Fruit fly (Drosophila melanogaster) whole organism, pupa: Measurements from ENCODE around the gene CG9331.

Source experiments
- CG10348 ChIP-seq: fragments of 200-800 bp; sonication (Bioruptor generic); IDR thresholded peaks from 2 replicates; pipeline ENCODE4 v1.3.6; 2022; ENCODE audit warnings: missing biosample characterization, missing genetic modification characterization
- CG12605 ChIP-seq: fragments of 200-800 bp; sonication (Bioruptor generic); IDR thresholded peaks from 2 replicates; pipeline ENCODE4 v1.3.6; 2022; ENCODE audit warnings: missing biosample characterization, missing genetic modification characterization
- CG13204 ChIP-seq: fragments of 200-800 bp; sonication (Bioruptor generic); optimal IDR thresholded peaks from 2 replicates; lab custom pipeline; 2018; ENCODE audit warnings: missing biosample characterization, mild to moderate bottlenecking, missing genetic modification characterization, moderate library complexity
- CG14655 ChIP-seq: fragments of 200-800 bp; sonication (Bioruptor generic); optimal IDR thresholded peaks from 3 replicates; lab custom pipeline; 2017; ENCODE audit warnings: mild to moderate bottlenecking, missing biosample characterization, missing genetic modification reagents, missing genetic modification characterization
- CG15710 ChIP-seq: fragments of 200-800 bp; sonication (Bioruptor generic); optimal IDR thresholded peaks from 2 replicates; lab custom pipeline; 2018; ENCODE audit warnings: missing biosample characterization, mild to moderate bottlenecking, missing genetic modification characterization, moderate library complexity
- CG17806 ChIP-seq: fragments of 200-800 bp; sonication (Bioruptor generic); optimal IDR thresholded peaks from 2 replicates; lab custom pipeline; 2018; ENCODE audit warnings: missing biosample characterization, mild to moderate bottlenecking, missing genetic modification characterization, moderate library complexity
- CG32121 ChIP-seq: fragments of 200-800 bp; sonication (Bioruptor generic); IDR thresholded peaks from 2 replicates; pipeline ENCODE4 v1.3.6; 2022; ENCODE audit warnings: missing biosample characterization, missing genetic modification characterization
- CG34367 ChIP-seq: fragments of 200-800 bp; sonication (Bioruptor generic); optimal IDR thresholded peaks from 2 replicates; lab custom pipeline; 2018; ENCODE audit warnings: missing biosample characterization, mild to moderate bottlenecking, missing genetic modification characterization
- CG4496 ChIP-seq: fragments of 200-800 bp; sonication (Bioruptor generic); IDR thresholded peaks from 3 replicates; pipeline ENCODE4 v1.3.6; 2022; ENCODE audit warnings: missing biosample characterization, missing genetic modification characterization
- CG8159 ChIP-seq: fragments of 200-800 bp; sonication (Bioruptor generic); optimal IDR thresholded peaks from 3 replicates; lab custom pipeline; 2018; ENCODE audit warnings: missing biosample characterization, mild to moderate bottlenecking, missing genetic modification characterization, moderate library complexity
- CG8301 ChIP-seq: fragments of 200-800 bp; sonication (Bioruptor generic); optimal IDR thresholded peaks from 2 replicates; lab custom pipeline; 2018; ENCODE audit warnings: missing biosample characterization, mild to moderate bottlenecking, missing genetic modification characterization
- CG9948 ChIP-seq: fragments of 200-800 bp; sonication (Bioruptor generic); optimal IDR thresholded peaks from 2 replicates; lab custom pipeline; 2018; ENCODE audit warnings: missing biosample characterization, mild to moderate bottlenecking, missing genetic modification characterization, moderate library complexity
- D1 ChIP-seq: fragments of 200-800 bp; sonication (Bioruptor generic); optimal IDR thresholded peaks from 2 replicates; lab custom pipeline; 2018; ENCODE audit warnings: missing biosample characterization, mild to moderate bottlenecking, missing genetic modification characterization, moderate library complexity
- EcR ChIP-seq: fragments of 200-800 bp; sonication (Bioruptor generic); optimal IDR thresholded peaks from 3 replicates; lab custom pipeline; 2019; ENCODE audit warnings: missing biosample characterization, missing genetic modification characterization, mild to moderate bottlenecking, moderate library complexity, missing genetic modification reagents
- Ets98B ChIP-seq: fragments of 200-800 bp; sonication (Bioruptor generic); IDR thresholded peaks from 2 replicates; pipeline ENCODE4 v1.3.6; 2022; ENCODE audit warnings: missing biosample characterization, missing genetic modification characterization
- Pif1A ChIP-seq: fragments of 200-800 bp; sonication (Bioruptor generic); optimal IDR thresholded peaks from 3 replicates; lab custom pipeline; 2016; ENCODE audit warnings: missing biosample characterization, missing genetic modification characterization
- Pif1B ChIP-seq: fragments of 200-800 bp; sonication (Bioruptor generic); optimal IDR thresholded peaks from 3 replicates; lab custom pipeline; 2016; ENCODE audit warnings: missing biosample characterization, missing genetic modification characterization
- Snoo ChIP-seq: fragments of 200-800 bp; sonication (Bioruptor generic); optimal IDR thresholded peaks from 3 replicates; lab custom pipeline; 2017; ENCODE audit warnings: missing biosample characterization, mild to moderate bottlenecking, missing genetic modification characterization, inconsistent platforms
- fd96Ca ChIP-seq: fragments of 200-800 bp; sonication (Bioruptor generic); IDR thresholded peaks from 3 replicates; pipeline ENCODE4 v1.3.6; 2022; ENCODE audit warnings: missing biosample characterization, missing genetic modification characterization
- gl ChIP-seq: fragments of 200-800 bp; sonication (Bioruptor generic); optimal IDR thresholded peaks from 2 replicates; lab custom pipeline; 2018; ENCODE audit warnings: missing biosample characterization, mild to moderate bottlenecking, missing genetic modification characterization
- rn ChIP-seq: fragments of 200-800 bp; sonication (Bioruptor generic); IDR thresholded peaks from 2 replicates; pipeline ENCODE4 v1.3.6; 2022; ENCODE audit warnings: missing biosample characterization, missing genetic modification characterization

Gene CG9331

dm6 chr2L:20808510-20809195 lies 14.0 kb upstream of the CG9331 start:
- TF ChIP-seq EcR (GFP tag; lab: Kevin White, UChicago) (no peak), CG13204 (GFP tag; lab: Kevin White, UChicago) (no peak), Ets98B (GFP tag; lab: Robert Waterston, UW) (no peak), Pif1B (GFP tag; lab: Kevin White, UChicago) (no peak), gl (no peak), rn (GFP tag; lab: Robert Waterston, UW) (no peak), CG17806 (no peak), Snoo (tag; lab: Kevin White, UChicago) (no peak), CG14655 (GFP tag; lab: Kevin White, UChicago) (no peak), CG32121 (GFP tag; lab: Robert Waterston, UW) (no peak), CG9948 (no peak), CG12605 (GFP tag; lab: Robert Waterston, UW) (no peak), CG8159 (no peak), fd96Ca (no peak)

- TF ChIP-seq D1 (tag; lab: Kevin White, UChicago) = no peak
- no peak for TF ChIP-seq CG9948
- peak; percentile 60 for TF ChIP-seq fd96Ca
- peak; percentile 59 for TF ChIP-seq CG32121 (GFP tag; lab: Robert Waterston, UW)
- no peak for TF ChIP-seq CG8301 (tag; lab: Kevin White, UChicago)
- TF ChIP-seq rn (GFP tag; lab: Robert Waterston, UW) = no peak
- TF ChIP-seq CG34367 (tag; lab: Kevin White, UChicago) = no peak
- TF ChIP-seq EcR (GFP tag; lab: Kevin White, UChicago) = no peak
- TF ChIP-seq CG15710 (tag; lab: Kevin White, UChicago) = no peak
- TF ChIP-seq gl = no peak
- no peak for TF ChIP-seq CG10348
- no peak for TF ChIP-seq Snoo (tag; lab: Kevin White, UChicago)
- no peak for TF ChIP-seq Pif1B (GFP tag; lab: Kevin White, UChicago)
- peak; percentile 64; the same call in 1 of the 3 replicates for TF ChIP-seq CG4496 (GFP tag; lab: Robert Waterston, UW)
- TF ChIP-seq CG12605 (GFP tag; lab: Robert Waterston, UW) = no peak
- TF ChIP-seq Pif1A (GFP tag; lab: Kevin White, UChicago) = peak; percentile 2
- TF ChIP-seq CG14655 (GFP tag; lab: Kevin White, UChicago) = peak; percentile 24
- peak; percentile 29 for TF ChIP-seq CG17806
- TF ChIP-seq CG8159 = peak; percentile 37
- peak; percentile 69 for TF ChIP-seq Ets98B (GFP tag; lab: Robert Waterston, UW)
- TF ChIP-seq CG13204 (GFP tag; lab: Kevin White, UChicago) = no peak
These were observed 13.4 kb upstream of the CG9331 start for dm6 chr2L:20809229-20809628.

dm6 chr2L:20811039-20811652 lies 11.5 kb upstream of the CG9331 start:
- TF ChIP-seq Pif1B (GFP tag; lab: Kevin White, UChicago) (peak; percentile 54), CG15710 (tag; lab: Kevin White, UChicago) (peak; percentile 63), CG10348 (peak; percentile 30; the same call in 1 of the 2 replicates), EcR (GFP tag; lab: Kevin White, UChicago) (peak; percentile 37), rn (GFP tag; lab: Robert Waterston, UW) (peak; percentile 59; the same call in 1 of the 2 replicates), D1 (tag; lab: Kevin White, UChicago) (no peak), CG14655 (GFP tag; lab: Kevin White, UChicago) (peak; percentile 86), CG8159 (peak; percentile 65), fd96Ca (peak; percentile 71), CG4496 (GFP tag; lab: Robert Waterston, UW) (peak; percentile 86), CG12605 (GFP tag; lab: Robert Waterston, UW) (no peak; the same call in 1 of the 2 replicates), gl (no peak), CG17806 (peak; percentile 74), CG13204 (GFP tag; lab: Kevin White, UChicago) (no peak), CG9948 (peak; percentile 65), Ets98B (GFP tag; lab: Robert Waterston, UW) (peak; percentile 90), CG32121 (GFP tag; lab: Robert Waterston, UW) (peak; percentile 85), CG8301 (tag; lab: Kevin White, UChicago) (peak; percentile 85), Pif1A (GFP tag; lab: Kevin White, UChicago) (peak; percentile 81), CG34367 (tag; lab: Kevin White, UChicago) (peak; percentile 53)
- TF ChIP-seq, all 21 proteins: peak for 16

- TF ChIP-seq CG34367 (tag; lab: Kevin White, UChicago) (peak; percentile 10), Snoo (tag; lab: Kevin White, UChicago) (no peak), CG8301 (tag; lab: Kevin White, UChicago) (no peak), D1 (tag; lab: Kevin White, UChicago) (no peak), fd96Ca (no peak), CG12605 (GFP tag; lab: Robert Waterston, UW) (no peak), CG9948 (peak; percentile 45), Pif1A (GFP tag; lab: Kevin White, UChicago) (peak; percentile 6), rn (GFP tag; lab: Robert Waterston, UW) (0 out of 2 replicates have a peak, but pooled peaks have one; percentile 18), gl (peak; percentile 43), CG32121 (GFP tag; lab: Robert Waterston, UW) (no peak), CG13204 (GFP tag; lab: Kevin White, UChicago) (peak; percentile 17), EcR (GFP tag; lab: Kevin White, UChicago) (peak; percentile 91), CG4496 (GFP tag; lab: Robert Waterston, UW) (peak; percentile 52; the same call in 2 of the 3 replicates), CG17806 (peak; percentile 49), CG15710 (tag; lab: Kevin White, UChicago) (peak; percentile 29), CG14655 (GFP tag; lab: Kevin White, UChicago) (peak; percentile 17), CG10348 (no peak), CG8159 (peak; percentile 62), Pif1B (GFP tag; lab: Kevin White, UChicago) (peak; percentile 40), Ets98B (GFP tag; lab: Robert Waterston, UW) (no peak)
These were observed 10.1 kb upstream of the CG9331 start for dm6 chr2L:20812283-20813189.
